Worm (Caenorhabditis elegans) whole organism, L4/young adult: ENCODE results near the gene srx-26.

ENCODE experiments used
- W03F9.2 ChIP-seq: fragments of 150-350 bp; optimal IDR thresholded peaks from 2 replicates; lab custom pipeline; 2014; ENCODE audit warnings: missing biosample characterization, missing genetic modification characterization
- dao-5 ChIP-seq: sonication (generic microtip); optimal IDR thresholded peaks from 2 replicates; lab custom pipeline; 2016; ENCODE audit warnings: missing genotype, missing genetic modification characterization, moderate library complexity, missing compliant biosample characterization
- him-1 ChIP-seq: sonication (generic microtip); optimal IDR thresholded peaks from 2 replicates; lab custom pipeline; 2016; ENCODE audit warnings: missing genotype, missing genetic modification reagents, missing genetic modification characterization, missing compliant biosample characterization

DNA sequence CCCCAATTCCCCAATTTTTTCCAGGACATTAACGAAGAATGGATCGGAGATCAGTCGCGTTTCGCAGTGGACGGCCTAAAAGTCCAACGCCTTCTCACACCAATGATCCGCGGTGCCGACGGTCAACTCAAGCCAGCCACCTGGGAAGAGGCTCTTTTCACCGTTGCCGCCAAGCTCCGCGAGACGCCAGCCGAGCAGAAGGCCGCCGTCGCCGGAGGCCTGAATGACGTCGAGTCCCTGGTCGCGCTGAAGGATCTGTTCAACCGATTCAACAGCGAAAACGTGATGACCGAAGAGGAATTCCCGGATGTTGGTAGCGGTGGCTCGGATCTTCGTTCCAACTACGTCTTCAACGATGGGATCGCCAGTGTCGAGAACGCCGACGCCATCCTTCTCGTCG lies 50.0 kb downstream of the srx-26 start:
- no peak for TF ChIP-seq dao-5 (tag; lab: Kevin White, UChicago)
- no peak for TF ChIP-seq him-1 (tag; lab: Kevin White, UChicago)
- TF ChIP-seq W03F9.2: no peak
